Worm (Caenorhabditis elegans) whole organism, L3 larva: ENCODE measurements around the gene nfm-1.

ENCODE experiments used
- R02D3.7 ChIP-seq: fragments of 150-350 bp; optimal IDR thresholded peaks from 2 replicates; lab custom pipeline; 2014; ENCODE audit warnings: missing biosample characterization, missing genetic modification characterization
- aly-2 ChIP-seq: fragments of 150-350 bp; optimal IDR thresholded peaks from 2 replicates; lab custom pipeline; 2014; ENCODE audit warnings: missing biosample characterization, missing genetic modification characterization
- ama-1 ChIP-seq: fragments of 150-350 bp; optimal IDR thresholded peaks from 2 replicates; lab custom pipeline; 2018
- ceh-16 ChIP-seq: sonication (generic microtip); optimal IDR thresholded peaks from 2 replicates; lab custom pipeline; 2017; ENCODE audit warnings: missing biosample characterization, missing genetic modification characterization
- ceh-28 ChIP-seq: fragments of 150-350 bp; optimal IDR thresholded peaks from 2 replicates; lab custom pipeline; 2014; ENCODE audit warnings: missing biosample characterization, missing genetic modification reagents, missing genetic modification characterization
- ceh-82 ChIP-seq: fragments of 150-350 bp; optimal IDR thresholded peaks from 2 replicates; lab custom pipeline; 2014; ENCODE audit warnings: missing biosample characterization, missing genetic modification characterization
- ceh-9 ChIP-seq: sonication (generic microtip); optimal IDR thresholded peaks from 2 replicates; lab custom pipeline; 2018; ENCODE audit warnings: missing biosample characterization, missing genetic modification characterization
- daf-12 ChIP-seq: fragments of 150-350 bp; optimal IDR thresholded peaks from 2 replicates; lab custom pipeline; 2014; ENCODE audit warnings: missing biosample characterization, missing genetic modification reagents, missing genetic modification characterization
- egl-5 ChIP-seq: fragments of 150-350 bp; optimal IDR thresholded peaks from 2 replicates; lab custom pipeline; 2017; ENCODE audit warnings: missing biosample characterization, missing genetic modification reagents, missing genetic modification characterization, inconsistent platforms
- elt-2 ChIP-seq: sonication (generic microtip); optimal IDR thresholded peaks from 2 replicates; lab custom pipeline; 2016; ENCODE audit warnings: missing genetic modification reagents, mild to moderate bottlenecking, missing genetic modification characterization, missing compliant biosample characterization
- elt-3 ChIP-seq, 3 experiments: fragments of 150-350 bp in 1 of 3; sonication (generic microtip) in 2 of 3; optimal IDR thresholded peaks; 2 replicates in 2 of 3; 4 replicates in 1 of 3; lab custom pipeline; 2014 to 2017; ENCODE audit warnings: missing biosample characterization in 3 of 3, missing genetic modification characterization in 3 of 3
- eor-1 ChIP-seq, 2 experiments: fragments of 150-350 bp; optimal IDR thresholded peaks; 2 replicates each; lab custom pipeline; 2014 to 2018; ENCODE audit warnings: missing biosample characterization in 2 of 2, missing genetic modification characterization in 2 of 2
- fkh-10 ChIP-seq: sonication (generic microtip); optimal IDR thresholded peaks from 2 replicates; lab custom pipeline; 2017; ENCODE audit warnings: missing biosample characterization, missing genetic modification reagents, missing genetic modification characterization
- fos-1 ChIP-seq: fragments of 150-350 bp; optimal IDR thresholded peaks from 2 replicates; lab custom pipeline; 2014; ENCODE audit warnings: missing biosample characterization, missing genetic modification characterization
- hmg-11 ChIP-seq: sonication (generic microtip); optimal IDR thresholded peaks from 2 replicates; lab custom pipeline; 2016; ENCODE audit warnings: missing genetic modification characterization, missing compliant biosample characterization
- lin-15B ChIP-seq: fragments of 150-350 bp; optimal IDR thresholded peaks from 2 replicates; lab custom pipeline; 2014; ENCODE audit warnings: missing biosample characterization, missing genetic modification characterization
- lin-39 ChIP-seq: fragments of 150-350 bp; optimal IDR thresholded peaks from 2 replicates; lab custom pipeline; 2018; ENCODE audit warnings: missing biosample characterization, missing genetic modification reagents, missing genetic modification characterization
- lsy-12 ChIP-seq: sonication (generic microtip); optimal IDR thresholded peaks from 2 replicates; lab custom pipeline; 2016; ENCODE audit warnings: mild to moderate bottlenecking, missing genetic modification characterization, missing compliant biosample characterization
- mdl-1 ChIP-seq: fragments of 150-350 bp; optimal IDR thresholded peaks from 2 replicates; lab custom pipeline; 2014; ENCODE audit warnings: missing biosample characterization, missing genetic modification characterization
- mml-1 ChIP-seq: fragments of 150-350 bp; sonication (generic microtip); optimal IDR thresholded peaks from 3 replicates; lab custom pipeline; 2014; ENCODE audit warnings: missing biosample characterization, missing genetic modification characterization
- nfya-1 ChIP-seq: sonication (generic microtip); optimal IDR thresholded peaks from 2 replicates; lab custom pipeline; 2017; ENCODE audit warnings: missing genetic modification characterization, mild to moderate bottlenecking, missing compliant biosample characterization, antibody characterized with exemption, moderate library complexity; ENCODE audit not compliant: insufficient read depth
- nhr-11 ChIP-seq: fragments of 150-350 bp; optimal IDR thresholded peaks from 2 replicates; lab custom pipeline; 2014; ENCODE audit warnings: missing biosample characterization, missing genetic modification characterization
- nhr-12 ChIP-seq: fragments of 150-350 bp; optimal IDR thresholded peaks from 2 replicates; lab custom pipeline; 2014; ENCODE audit warnings: missing biosample characterization, missing genetic modification characterization
- nhr-23 ChIP-seq: fragments of 150-350 bp; optimal IDR thresholded peaks from 2 replicates; lab custom pipeline; 2014; ENCODE audit warnings: missing biosample characterization, missing genetic modification reagents, missing genetic modification characterization
- nhr-237 ChIP-seq: fragments of 150-350 bp; optimal IDR thresholded peaks from 2 replicates; lab custom pipeline; 2014; ENCODE audit warnings: missing biosample characterization, missing genetic modification characterization
- nhr-25 ChIP-seq: sonication (generic microtip); optimal IDR thresholded peaks from 2 replicates; lab custom pipeline; 2017; ENCODE audit warnings: missing biosample characterization, missing genetic modification characterization
- nhr-28 ChIP-seq: fragments of 150-350 bp; optimal IDR thresholded peaks from 2 replicates; lab custom pipeline; 2014; ENCODE audit warnings: missing biosample characterization, missing genetic modification characterization
- pha-4 ChIP-seq: fragments of 150-350 bp; optimal IDR thresholded peaks from 2 replicates; lab custom pipeline; 2014; ENCODE audit warnings: missing biosample characterization, missing genetic modification reagents, missing genetic modification characterization
- pqm-1 ChIP-seq: fragments of 150-350 bp; optimal IDR thresholded peaks from 2 replicates; lab custom pipeline; 2017; ENCODE audit warnings: missing biosample characterization, missing genetic modification characterization, inconsistent platforms
- sea-2 ChIP-seq: fragments of 150-350 bp; sonication (generic microtip); optimal IDR thresholded peaks from 4 replicates; lab custom pipeline; 2014; ENCODE audit warnings: missing biosample characterization, missing genetic modification reagents, missing genetic modification characterization
- skn-1 ChIP-seq: fragments of 150-350 bp; optimal IDR thresholded peaks from 2 replicates; lab custom pipeline; 2014; ENCODE audit warnings: missing biosample characterization, missing genetic modification characterization
- snpc-4 ChIP-seq: fragments of 150-350 bp; optimal IDR thresholded peaks from 2 replicates; lab custom pipeline; 2014; ENCODE audit warnings: missing biosample characterization, missing genetic modification characterization
- tbx-2 ChIP-seq: sonication (generic microtip); optimal IDR thresholded peaks from 2 replicates; lab custom pipeline; 2016; ENCODE audit warnings: mild to moderate bottlenecking, missing genetic modification characterization, missing compliant biosample characterization
- unc-39 ChIP-seq: sonication (generic microtip); optimal IDR thresholded peaks from 4 replicates; lab custom pipeline; 2017; ENCODE audit warnings: missing biosample characterization, missing genetic modification characterization
- unc-62 ChIP-seq: fragments of 150-350 bp; sonication (generic microtip); optimal IDR thresholded peaks from 4 replicates; lab custom pipeline; 2014; ENCODE audit warnings: missing biosample characterization, missing genetic modification reagents, missing genetic modification characterization
- zag-1 ChIP-seq: fragments of 150-350 bp; optimal IDR thresholded peaks from 2 replicates; lab custom pipeline; 2014; ENCODE audit warnings: missing biosample characterization, missing genetic modification characterization
- ztf-4 ChIP-seq: fragments of 150-350 bp; optimal IDR thresholded peaks from 2 replicates; lab custom pipeline; 2014; ENCODE audit warnings: missing biosample characterization, missing genetic modification characterization

Gene nfm-1

ce11 chrIII:6165240-6165639 lies 6.0 kb downstream of the nfm-1 start:
- TF ChIP-seq nhr-23 (tag; lab: Kevin White, UChicago) (no peak), ama-1 (lab: Kevin White, UChicago) (peak; percentile 73), mml-1 (tag; lab: Kevin White, UChicago) (no peak)

ce11 chrIII:6166634-6167033 lies 7.4 kb downstream of the nfm-1 start:
- TF ChIP-seq nhr-11 (no peak), skn-1 (tag; lab: Kevin White, UChicago) (no peak), ama-1 (lab: Kevin White, UChicago) (no peak), lin-15B (tag; lab: Kevin White, UChicago) (no peak), ztf-4 (tag; lab: Kevin White, UChicago) (no peak), elt-2 (tag; lab: Kevin White, UChicago) (no peak), unc-62 (no peak), elt-3 (tag; optimal IDR thresholded peaks at IDR 0.05; lab: Kevin White, UChicago) (no peak), tbx-2 (tag; lab: Kevin White, UChicago) (no peak), aly-2 (tag; lab: Kevin White, UChicago) (no peak), R02D3.7 (no peak), sea-2 (GFP tag; lab: Kevin White, UChicago) (no peak), ceh-9 (tag; lab: Kevin White, UChicago) (no peak), mml-1 (tag; lab: Kevin White, UChicago) (no peak)

ce11 chrIII:6168497-6169227 lies 9.4 kb downstream of the nfm-1 start, which contains the start of gene efk-1:
Gene efk-1, minus strand, starts transcription at chrIII:6168547.
- TF ChIP-seq pqm-1 (tag; lab: Kevin White, UChicago) (peak; percentile 77), aly-2 (tag; lab: Kevin White, UChicago) (no peak), ama-1 (lab: Kevin White, UChicago) (peak; percentile 85), nhr-25 (tag; lab: Kevin White, UChicago) (no peak), nhr-11 (no peak), pha-4 (tag; lab: Kevin White, UChicago) (peak; percentile 53), unc-62 (no peak), elt-2 (tag; lab: Kevin White, UChicago) (peak; percentile 66), daf-12 (tag; lab: Kevin White, UChicago) (no peak)

- TF ChIP-seq R02D3.7, result no peak
- TF ChIP-seq nhr-25 (tag; lab: Kevin White, UChicago), result no peak
- peak; percentile 36 for TF ChIP-seq nhr-11
- peak; percentile 11 for TF ChIP-seq elt-2 (tag; lab: Kevin White, UChicago)
- TF ChIP-seq lin-15B (tag; lab: Kevin White, UChicago), result peak; percentile 19
- peak; percentile 65 for TF ChIP-seq nfya-1 (tag; lab: Kevin White, UChicago)
- no peak for TF ChIP-seq nhr-23 (tag; lab: Kevin White, UChicago)
- peak; percentile 43 for TF ChIP-seq hmg-11 (tag; lab: Kevin White, UChicago)
- TF ChIP-seq fkh-10, result no peak
- TF ChIP-seq ceh-82, result no peak
- TF ChIP-seq lin-39 (tag; lab: Kevin White, UChicago), result peak; percentile 18
- TF ChIP-seq elt-3 (tag; optimal IDR thresholded peaks at IDR 0.05; lab: Kevin White, UChicago), result no peak
- TF ChIP-seq snpc-4 (tag; lab: Kevin White, UChicago), result peak; percentile 44
- no peak for TF ChIP-seq sea-2 (GFP tag; lab: Kevin White, UChicago)
- TF ChIP-seq pha-4 (tag; lab: Kevin White, UChicago), result peak; percentile 1
- no peak for TF ChIP-seq ceh-16 (tag; lab: Kevin White, UChicago)
- TF ChIP-seq ama-1 (lab: Kevin White, UChicago), result peak; percentile 45
Observed at ce11 chrIII:6170038-6170437, 10.8 kb downstream of the nfm-1 start.

ce11 chrIII:6173020-6173597 lies 13.9 kb downstream of the nfm-1 start, which contains the start of the genes abcf-3 and F42A10.5:
Gene abcf-3, plus strand, starts transcription at chrIII:6173403.
Gene F42A10.5, minus strand, starts transcription at chrIII:6173477.
- TF ChIP-seq nhr-12 (tag; lab: Kevin White, UChicago), result no peak
- TF ChIP-seq lsy-12 (tag; lab: Kevin White, UChicago), result peak; percentile 25
- TF ChIP-seq elt-2 (tag; lab: Kevin White, UChicago), result peak; percentile 34
- no peak for TF ChIP-seq pqm-1 (tag; lab: Kevin White, UChicago)
- TF ChIP-seq mml-1 (tag; lab: Kevin White, UChicago), result no peak
- no peak for TF ChIP-seq fos-1 (tag; lab: Kevin White, UChicago)
- peak; percentile 42 for TF ChIP-seq ztf-4 (tag; lab: Kevin White, UChicago)
- no peak for TF ChIP-seq nhr-28 (tag; lab: Kevin White, UChicago)
- peak; percentile 14 for TF ChIP-seq lin-39 (tag; lab: Kevin White, UChicago)
- no peak for TF ChIP-seq snpc-4 (tag; lab: Kevin White, UChicago)
- TF ChIP-seq ama-1 (lab: Kevin White, UChicago), result no peak
- no peak for TF ChIP-seq R02D3.7
- TF ChIP-seq sea-2 (GFP tag; lab: Kevin White, UChicago), result no peak
- TF ChIP-seq ceh-82, result no peak
- no peak for TF ChIP-seq eor-1 (tag; optimal IDR thresholded peaks at IDR 0.05; lab: Kevin White, UChicago)
- TF ChIP-seq zag-1 (tag; lab: Kevin White, UChicago), result no peak
- peak; percentile 12 for TF ChIP-seq ceh-28 (tag; lab: Kevin White, UChicago)
- peak; percentile 77 for TF ChIP-seq nfya-1 (tag; lab: Kevin White, UChicago)
- no peak for TF ChIP-seq daf-12 (tag; lab: Kevin White, UChicago)
- TF ChIP-seq ceh-16 (tag; lab: Kevin White, UChicago), result no peak
- peak; percentile 72 for TF ChIP-seq nhr-23 (tag; lab: Kevin White, UChicago)
- no peak for TF ChIP-seq egl-5 (tag; lab: Kevin White, UChicago)
- TF ChIP-seq unc-39 (tag; lab: Kevin White, UChicago), result no peak
- TF ChIP-seq hmg-11 (tag; lab: Kevin White, UChicago), result no peak
- no peak for TF ChIP-seq elt-3 (tag; optimal IDR thresholded peaks at IDR 0.05; lab: Kevin White, UChicago)
- TF ChIP-seq mdl-1 (tag; lab: Kevin White, UChicago), result no peak
- TF ChIP-seq lin-15B (tag; lab: Kevin White, UChicago), result peak; percentile 74
- no peak for TF ChIP-seq nhr-237
- no peak for TF ChIP-seq ceh-9 (tag; lab: Kevin White, UChicago)
- TF ChIP-seq unc-62, result no peak
- TF ChIP-seq aly-2 (tag; lab: Kevin White, UChicago), result no peak
